Fruit fly (Drosophila melanogaster) Kc167 (cell line): ENCODE data around the gene CG8301.

Source experiments
- Sin3A ChIP-seq: fragments of >200 bp; optimal IDR thresholded peaks from 2 replicates; lab custom pipeline; 2018; ENCODE audit warnings: missing external identifiers
- h ChIP-seq: fragments of >200 bp; optimal IDR thresholded peaks from 3 replicates; lab custom pipeline; 2018; ENCODE audit warnings: missing external identifiers
- psq ChIP-seq: fragments of >200 bp; optimal IDR thresholded peaks from 2 replicates; lab custom pipeline; 2017; ENCODE audit warnings: missing external identifiers
- ttk ChIP-seq: sonication (Bioruptor generic); optimal IDR thresholded peaks from 2 replicates; lab custom pipeline; 2017; ENCODE audit warnings: missing external identifiers

dm6 chr3R:9551659-9552435 lies 29.3 kb upstream of the CG8301 start, which contains the start of the genes mura and RnpS1:
- no peak for TF ChIP-seq h (lab: Kevin White, UChicago)
- no peak for TF ChIP-seq psq (lab: Kevin White, UChicago)
- TF ChIP-seq Sin3A (lab: Kevin White, UChicago) = no peak
- TF ChIP-seq ttk (lab: Kevin White, UChicago) = no peak
